Worm (Caenorhabditis elegans) whole organism, early embryonic: ENCODE data around the gene latd-1.

ENCODE experiments used
- B0310.2 ChIP-seq: sonication (generic microtip); optimal IDR thresholded peaks from 2 replicates; lab custom pipeline; 2016; ENCODE audit warnings: mild to moderate bottlenecking, missing genetic modification characterization, missing compliant biosample characterization
- F13C5.2 ChIP-seq: sonication (generic microtip); optimal IDR thresholded peaks from 2 replicates; lab custom pipeline; 2017; ENCODE audit warnings: mild to moderate bottlenecking, missing genetic modification characterization, inconsistent platforms, missing compliant biosample characterization
- aly-1 ChIP-seq: sonication (generic microtip); optimal IDR thresholded peaks from 2 replicates; lab custom pipeline; 2016; ENCODE audit warnings: missing genetic modification characterization, missing compliant biosample characterization
- ama-1 ChIP-seq: fragments of 150-350 bp; optimal IDR thresholded peaks from 2 replicates; lab custom pipeline; 2014
- ceh-13 ChIP-seq: fragments of 200-800 bp; sonication (Bioruptor generic); optimal IDR thresholded peaks from 2 replicates; lab custom pipeline; 2018; ENCODE audit warnings: mild to moderate bottlenecking, missing genetic modification characterization, missing compliant biosample characterization
- ceh-36 ChIP-seq: sonication (generic microtip); optimal IDR thresholded peaks from 2 replicates; lab custom pipeline; 2016; ENCODE audit warnings: missing genetic modification characterization, inconsistent platforms, missing compliant biosample characterization
- ets-7 ChIP-seq: sonication (generic microtip); optimal IDR thresholded peaks from 2 replicates; lab custom pipeline; 2016; ENCODE audit warnings: missing genotype, missing genetic modification characterization, missing compliant biosample characterization
- flt-1 ChIP-seq: fragments of 200-800 bp; sonication (Bioruptor generic); IDR thresholded peaks from 2 replicates; pipeline ENCODE4 v1.3.6; 2022; ENCODE audit warnings: missing genetic modification characterization, missing compliant biosample characterization
- hmbx-1 ChIP-seq: sonication (generic microtip); optimal IDR thresholded peaks from 2 replicates; lab custom pipeline; 2016; ENCODE audit warnings: mild to moderate bottlenecking, missing genetic modification characterization, missing compliant biosample characterization
- hmg-4 ChIP-seq: fragments of 200-800 bp; sonication (Bioruptor generic); optimal IDR thresholded peaks from 2 replicates; lab custom pipeline; 2018; ENCODE audit warnings: mild to moderate bottlenecking, missing genetic modification characterization, missing compliant biosample characterization
- hnd-1 ChIP-seq: sonication (generic microtip); optimal IDR thresholded peaks from 2 replicates; lab custom pipeline; 2016; ENCODE audit warnings: missing genetic modification characterization, missing compliant biosample characterization
- pes-1 ChIP-seq: fragments of 200-800 bp; sonication (Bioruptor generic); IDR thresholded peaks from 2 replicates; pipeline ENCODE4 v1.3.6; 2022; ENCODE audit warnings: missing genetic modification reagents, missing genetic modification characterization, missing compliant biosample characterization
- scrt-1 ChIP-seq: fragments of 200-800 bp; sonication (Bioruptor generic); IDR thresholded peaks from 2 replicates; pipeline ENCODE4 v1.3.6; 2022; ENCODE audit warnings: missing genetic modification characterization, missing compliant biosample characterization
- sea-1 ChIP-seq: fragments of 200-800 bp; sonication (Bioruptor generic); conservative IDR thresholded peaks from 2 replicates; pipeline ENCODE4 v1.3.6; 2022; ENCODE audit warnings: missing genetic modification characterization, missing compliant biosample characterization
- tbx-11 ChIP-seq: fragments of 200-800 bp; sonication (Bioruptor generic); IDR thresholded peaks from 2 replicates; pipeline ENCODE4 v1.3.6; 2022; ENCODE audit warnings: missing genetic modification characterization, missing compliant biosample characterization
- tbx-37 ChIP-seq: fragments of 200-800 bp; sonication (Bioruptor generic); conservative IDR thresholded peaks from 2 replicates; pipeline ENCODE4 v1.3.6; 2022; ENCODE audit warnings: missing genetic modification reagents, missing genetic modification characterization, missing compliant biosample characterization
- tra-4 ChIP-seq: sonication (generic microtip); optimal IDR thresholded peaks from 2 replicates; lab custom pipeline; 2017; ENCODE audit warnings: missing genetic modification characterization, missing compliant biosample characterization

Gene latd-1

ce11 chrX:7898131-7898530 is 541 bp upstream of the latd-1 start:
- TF ChIP-seq ceh-36 (no peak), scrt-1 (GFP tag; lab: Robert Waterston, UW) (no peak), tra-4 (tag; lab: Kevin White, UChicago) (no peak), tbx-11 (GFP tag; lab: Robert Waterston, UW) (no peak), B0310.2 (no peak)

ce11 chrX:7892296-7892695 is 5.3 kb downstream of the latd-1 start, which contains the start of gene C39D10.5:
Gene C39D10.5, minus strand, starts transcription at chrX:7892396.
- TF ChIP-seq sea-1 (GFP tag; lab: Robert Waterston, UW) (no peak), hnd-1 (tag; lab: Kevin White, UChicago) (no peak), ceh-13 (GFP tag; lab: Kevin White, UChicago) (no peak), hmg-4 (no peak), aly-1 (tag; lab: Kevin White, UChicago) (no peak), tbx-11 (GFP tag; lab: Robert Waterston, UW) (no peak), F13C5.2 (tag; lab: Kevin White, UChicago) (no peak), ets-7 (tag; lab: Kevin White, UChicago) (no peak), hmbx-1 (tag; lab: Kevin White, UChicago) (no peak), ama-1 (lab: Kevin White, UChicago) (no peak), ceh-36 (no peak), B0310.2 (no peak), pes-1 (GFP tag; lab: Robert Waterston, UW) (no peak), scrt-1 (GFP tag; lab: Robert Waterston, UW) (no peak), tbx-37 (GFP tag; lab: Robert Waterston, UW) (no peak), tra-4 (tag; lab: Kevin White, UChicago) (no peak), flt-1 (GFP tag; lab: Robert Waterston, UW) (no peak)

ce11 chrX:7888915-7889314 is 8.7 kb downstream of the latd-1 start, which contains the start of gene C39D10.2:
Gene C39D10.2, plus strand, starts transcription at chrX:7889215.
- TF ChIP-seq sea-1 (GFP tag; lab: Robert Waterston, UW), result no peak
- TF ChIP-seq B0310.2, result no peak
- TF ChIP-seq ama-1 (lab: Kevin White, UChicago), result no peak

ce11 chrX:7886200-7886599 is 11.4 kb downstream of the latd-1 start:
- TF ChIP-seq tbx-11 (GFP tag; lab: Robert Waterston, UW) (no peak), aly-1 (tag; lab: Kevin White, UChicago) (no peak)

ce11 chrX:7883994-7884393 is 13.6 kb downstream of the latd-1 start, which contains the start of gene pcyt-2.2:
Gene pcyt-2.2, plus strand, starts transcription at chrX:7884294.
- TF ChIP-seq ets-7 (tag; lab: Kevin White, UChicago), result no peak
- no peak for TF ChIP-seq F13C5.2 (tag; lab: Kevin White, UChicago)
- no peak for TF ChIP-seq tbx-11 (GFP tag; lab: Robert Waterston, UW)
- TF ChIP-seq hmg-4, result no peak
- no peak for TF ChIP-seq hmbx-1 (tag; lab: Kevin White, UChicago)

ce11 chrX:7881307-7881706 is 16.3 kb downstream of the latd-1 start:
- TF ChIP-seq scrt-1 (GFP tag; lab: Robert Waterston, UW), result no peak

ce11 chrX:7880848-7881247 is 16.7 kb downstream of the latd-1 start, which contains the start of gene C39D10.8:
Gene C39D10.8, minus strand, starts transcription at chrX:7880948.
- TF ChIP-seq tra-4 (tag; lab: Kevin White, UChicago) (no peak), B0310.2 (no peak), flt-1 (GFP tag; lab: Robert Waterston, UW) (no peak), F13C5.2 (tag; lab: Kevin White, UChicago) (no peak), ama-1 (lab: Kevin White, UChicago) (no peak), scrt-1 (GFP tag; lab: Robert Waterston, UW) (no peak), ceh-13 (GFP tag; lab: Kevin White, UChicago) (no peak), hmg-4 (no peak), sea-1 (GFP tag; lab: Robert Waterston, UW) (no peak), pes-1 (GFP tag; lab: Robert Waterston, UW) (no peak), ets-7 (tag; lab: Kevin White, UChicago) (no peak), ceh-36 (no peak), tbx-11 (GFP tag; lab: Robert Waterston, UW) (no peak), tbx-37 (GFP tag; lab: Robert Waterston, UW) (no peak), aly-1 (tag; lab: Kevin White, UChicago) (no peak), hmbx-1 (tag; lab: Kevin White, UChicago) (no peak), hnd-1 (tag; lab: Kevin White, UChicago) (no peak)

ce11 chrX:7875854-7876253 is 21.7 kb downstream of the latd-1 start, which contains the start of gene cca-1:
Gene cca-1, minus strand, starts transcription at chrX:7875954.
- TF ChIP-seq ceh-13 (GFP tag; lab: Kevin White, UChicago) (no peak), F13C5.2 (tag; lab: Kevin White, UChicago) (no peak), flt-1 (GFP tag; lab: Robert Waterston, UW) (no peak), scrt-1 (GFP tag; lab: Robert Waterston, UW) (no peak), tbx-11 (GFP tag; lab: Robert Waterston, UW) (no peak), hmbx-1 (tag; lab: Kevin White, UChicago) (no peak), ets-7 (tag; lab: Kevin White, UChicago) (no peak), hnd-1 (tag; lab: Kevin White, UChicago) (no peak), aly-1 (tag; lab: Kevin White, UChicago) (no peak), sea-1 (GFP tag; lab: Robert Waterston, UW) (no peak)
